Worm (Caenorhabditis elegans): ENCODE data around the gene F44E2.7.

The F44E2.7 gene

DNA sequence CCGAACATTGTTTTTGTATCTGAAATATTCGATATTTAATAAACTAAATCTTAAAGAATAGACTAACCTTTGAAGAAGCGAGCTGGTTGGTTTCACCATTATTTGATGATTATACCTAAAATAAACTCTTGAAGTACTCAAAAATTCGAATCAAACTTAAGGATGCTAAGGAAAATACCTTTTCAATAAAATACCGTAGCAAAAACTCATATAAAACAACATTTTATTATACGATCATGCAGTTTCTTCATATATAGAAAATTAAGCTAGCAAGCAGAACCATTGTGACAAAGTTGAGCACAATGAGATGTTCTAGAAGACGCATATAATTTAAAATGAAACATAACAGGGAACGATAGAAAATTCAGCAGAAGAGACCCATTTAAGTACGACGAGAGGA lies at the start of gene F44E2.7:
F44E2.7 (minus strand) TSS at position 101 of the 400 bp plus-strand sequence.
- TF ChIP-seq C08G9.2 (tag; optimal IDR thresholded peaks at IDR 0.05) (no peak), madf-2 (tag; optimal IDR thresholded peaks at IDR 0.05) (no peak), ztf-16 (tag; optimal IDR thresholded peaks at IDR 0.05) (no peak), unc-3 (GFP tag; conservative IDR thresholded peaks at IDR 0.05) (no peak), unc-3 (tag; optimal IDR thresholded peaks at IDR 0.05) (no peak), gmeb-2 (tag; optimal IDR thresholded peaks at IDR 0.05) (no peak), ceh-30 (tag; optimal IDR thresholded peaks at IDR 0.05) (no peak), fkh-10 (GFP tag; optimal IDR thresholded peaks at IDR 0.05) (no peak), eyg-1 (tag; optimal IDR thresholded peaks at IDR 0.05) (no peak), dmd-4 (tag; optimal IDR thresholded peaks at IDR 0.05; ENCODE audit: borderline replicate concordance) (no peak), fkh-6 (tag; optimal IDR thresholded peaks at IDR 0.05) (no peak), ceh-34 (tag; optimal IDR thresholded peaks at IDR 0.05) (no peak), Y22D7AL.16 (tag; optimal IDR thresholded peaks at IDR 0.05) (no peak), T23F11.4 (GFP tag; optimal IDR thresholded peaks at IDR 0.05) (no peak), npax-4 (tag; optimal IDR thresholded peaks at IDR 0.05) (no peak), tbx-2 (tag; optimal IDR thresholded peaks at IDR 0.05) (no peak), nhr-11 (tag; optimal IDR thresholded peaks at IDR 0.05) (no peak)

DNA sequence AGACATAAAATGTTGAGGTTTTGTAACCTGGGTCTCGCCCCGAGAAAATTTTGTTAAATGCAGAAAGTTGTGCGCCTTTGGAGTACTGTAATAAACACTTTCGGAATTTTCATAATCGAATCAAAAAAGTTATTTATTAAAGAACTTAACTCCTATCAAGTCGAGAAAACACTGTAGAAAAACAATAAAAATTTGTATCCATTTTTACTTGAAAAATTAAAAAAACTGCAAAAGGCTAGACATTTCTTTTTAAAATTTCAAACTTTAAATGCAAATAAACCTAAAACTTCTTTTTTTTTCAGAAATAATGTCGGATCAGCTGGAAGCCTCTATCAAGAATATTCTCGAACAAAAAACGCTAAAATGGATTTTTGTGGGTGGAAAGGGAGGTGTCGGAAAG lies 46.5 kb upstream of the F44E2.7 start, which contains the start of gene asna-1:
asna-1 (plus strand) TSS at position 301 of the 400 bp plus-strand sequence.
- no peak for TF ChIP-seq pat-9 (tag; optimal IDR thresholded peaks at IDR 0.05)
- no peak for TF ChIP-seq C38D4.7 (GFP tag; optimal IDR thresholded peaks at IDR 0.05)
- TF ChIP-seq unc-55 (GFP tag; optimal IDR thresholded peaks at IDR 0.05) = no peak
- no peak for TF ChIP-seq ceh-48 (tag; optimal IDR thresholded peaks at IDR 0.05)
- TF ChIP-seq K09A11.1 (tag; optimal IDR thresholded peaks at IDR 0.05; ENCODE audit: insufficient read depth) = no peak
- TF ChIP-seq sox-2 (GFP tag; IDR thresholded peaks at IDR 0.05) = no peak
- no peak for TF ChIP-seq ceh-34 (tag; optimal IDR thresholded peaks at IDR 0.05)
- TF ChIP-seq ceh-6 (GFP tag; optimal IDR thresholded peaks at IDR 0.05) = no peak
- no peak for TF ChIP-seq C08G9.2 (tag; optimal IDR thresholded peaks at IDR 0.05)
- TF ChIP-seq hlh-30 (tag; optimal IDR thresholded peaks at IDR 0.05; ENCODE audit: insufficient read depth) = no peak
- no peak for TF ChIP-seq ceh-45 (GFP tag; IDR thresholded peaks at IDR 0.05)
- no peak for TF ChIP-seq nfya-1 (tag; optimal IDR thresholded peaks at IDR 0.05)

DNA sequence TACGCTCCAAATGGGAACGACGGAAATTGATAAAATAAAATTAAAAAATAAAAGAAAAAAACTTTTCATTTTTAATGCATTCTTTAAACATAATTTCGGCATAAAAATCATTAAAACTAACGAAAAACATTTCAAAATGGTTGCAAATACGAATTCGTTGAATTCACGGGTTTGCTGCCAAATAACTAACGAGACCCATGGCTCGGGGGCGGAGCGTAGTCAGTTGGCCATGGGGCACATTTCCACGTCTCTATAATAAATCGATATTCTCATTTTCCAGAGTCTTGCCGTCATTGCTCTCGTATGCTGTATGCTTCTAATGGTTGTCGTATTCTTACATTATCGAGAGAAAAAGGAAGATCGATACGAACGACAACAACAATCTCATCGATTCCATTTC lies 45.2 kb upstream of the F44E2.7 start, which contains the start of gene ZK637.4:
ZK637.4 (plus strand) TSS at position 301 of the 400 bp plus-strand sequence.
- no peak for TF ChIP-seq tbx-2 (tag; optimal IDR thresholded peaks at IDR 0.05)
- no peak for TF ChIP-seq ceh-19 (GFP tag; optimal IDR thresholded peaks at IDR 0.05)
- TF ChIP-seq ceh-45 (GFP tag; IDR thresholded peaks at IDR 0.05) = no peak
- no peak for TF ChIP-seq ceh-48 (tag; optimal IDR thresholded peaks at IDR 0.05)
- no peak for TF ChIP-seq pqm-1 (tag; optimal IDR thresholded peaks at IDR 0.05)
- TF ChIP-seq elt-2 (tag; optimal IDR thresholded peaks at IDR 0.05) = no peak
- TF ChIP-seq rnt-1 (tag; optimal IDR thresholded peaks at IDR 0.05) = no peak
- TF ChIP-seq npax-4 (tag; optimal IDR thresholded peaks at IDR 0.05) = no peak
- no peak for TF ChIP-seq ceh-24 (tag; optimal IDR thresholded peaks at IDR 0.05)
- TF ChIP-seq pros-1 (tag; optimal IDR thresholded peaks at IDR 0.05) = no peak
- no peak for TF ChIP-seq ahr-1 (tag; optimal IDR thresholded peaks at IDR 0.05)
- no peak for TF ChIP-seq F13H6.1 (tag; optimal IDR thresholded peaks at IDR 0.05)
- TF ChIP-seq ceh-14 (tag; optimal IDR thresholded peaks at IDR 0.05) = no peak
- no peak for TF ChIP-seq hlh-6 (tag; optimal IDR thresholded peaks at IDR 0.05)
- TF ChIP-seq tbx-7 (tag; optimal IDR thresholded peaks at IDR 0.05) = no peak

DNA sequence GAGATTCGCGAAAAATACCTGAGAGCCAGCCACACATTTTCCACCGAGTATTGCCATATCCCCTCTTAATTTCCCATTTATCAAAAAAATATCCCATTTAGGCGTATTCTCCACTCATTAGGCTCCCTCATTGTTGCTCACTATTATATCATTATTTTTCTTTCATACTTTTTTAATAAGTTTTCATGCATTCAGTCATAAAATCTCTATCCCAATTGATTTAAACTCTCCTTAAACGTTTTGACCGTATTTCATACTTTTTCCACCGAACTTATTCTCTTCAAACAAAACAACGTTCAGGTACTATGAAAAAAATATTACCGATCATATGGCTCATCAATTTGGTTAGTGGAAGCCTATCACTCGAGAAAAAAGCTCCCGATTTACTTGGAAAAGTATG lies 41.7 kb upstream of the F44E2.7 start, which contains the start of gene lnkn-1:
lnkn-1 (plus strand) TSS at position 301 of the 400 bp plus-strand sequence.
- TF ChIP-seq pha-2 (tag; optimal IDR thresholded peaks at IDR 0.05) (no peak), ttx-3 (tag; optimal IDR thresholded peaks at IDR 0.05) (no peak), mec-3 (tag; optimal IDR thresholded peaks at IDR 0.05; ENCODE audit: borderline replicate concordance) (no peak)
